Fruit fly (Drosophila melanogaster) whole organism, prepupa: ENCODE results near the gene CG9393.

Experiments
- CG6808 ChIP-seq: fragments of 200-800 bp; sonication (Bioruptor generic); optimal IDR thresholded peaks from 3 replicates; lab custom pipeline; 2017; ENCODE audit warnings: missing biosample characterization, missing genetic modification characterization, mild to moderate bottlenecking, moderate library complexity, missing genetic modification reagents
- CG8319 ChIP-seq: fragments of 200-800 bp; sonication (Bioruptor generic); optimal IDR thresholded peaks from 3 replicates; lab custom pipeline; 2016; ENCODE audit warnings: missing biosample characterization, missing genetic modification characterization
- Ets21C ChIP-seq: fragments of 200-800 bp; sonication (Bioruptor generic); optimal IDR thresholded peaks from 3 replicates; lab custom pipeline; 2016; ENCODE audit warnings: missing biosample characterization, missing genetic modification characterization
- Hr38 ChIP-seq: sonication (Bioruptor generic); optimal IDR thresholded peaks from 2 replicates; lab custom pipeline; 2016; ENCODE audit warnings: missing biosample characterization, missing genetic modification characterization
- Lpt ChIP-seq: fragments of 200-800 bp; sonication (Bioruptor generic); optimal IDR thresholded peaks from 3 replicates; lab custom pipeline; 2016; ENCODE audit warnings: missing biosample characterization, missing genetic modification characterization
- OdsH ChIP-seq: fragments of 200-800 bp; sonication (Bioruptor generic); optimal IDR thresholded peaks from 3 replicates; lab custom pipeline; 2016; ENCODE audit warnings: missing biosample characterization, missing genetic modification characterization
- Smox ChIP-seq: fragments of 200-800 bp; sonication (Bioruptor generic); optimal IDR thresholded peaks from 3 replicates; lab custom pipeline; 2016; ENCODE audit warnings: missing biosample characterization, missing genetic modification characterization
- Sox102F ChIP-seq: fragments of 200-800 bp; sonication (Bioruptor generic); optimal IDR thresholded peaks from 2 replicates; lab custom pipeline; 2016; ENCODE audit warnings: missing biosample characterization, mild to moderate bottlenecking, missing genetic modification characterization
- dac ChIP-seq: fragments of 200-800 bp; sonication (Bioruptor generic); optimal IDR thresholded peaks from 2 replicates; lab custom pipeline; 2017; ENCODE audit warnings: missing biosample characterization, mild to moderate bottlenecking, missing genetic modification characterization
- esn ChIP-seq: fragments of 200-800 bp; sonication (Bioruptor generic); optimal IDR thresholded peaks from 2 replicates; lab custom pipeline; 2016; ENCODE audit warnings: missing biosample characterization, mild to moderate bottlenecking, missing genetic modification characterization, moderate library complexity
- vri ChIP-seq: fragments of 200-800 bp; sonication (Bioruptor generic); optimal IDR thresholded peaks from 3 replicates; lab custom pipeline; 2016; ENCODE audit warnings: missing biosample characterization, mild to moderate bottlenecking, missing genetic modification characterization

DNA sequence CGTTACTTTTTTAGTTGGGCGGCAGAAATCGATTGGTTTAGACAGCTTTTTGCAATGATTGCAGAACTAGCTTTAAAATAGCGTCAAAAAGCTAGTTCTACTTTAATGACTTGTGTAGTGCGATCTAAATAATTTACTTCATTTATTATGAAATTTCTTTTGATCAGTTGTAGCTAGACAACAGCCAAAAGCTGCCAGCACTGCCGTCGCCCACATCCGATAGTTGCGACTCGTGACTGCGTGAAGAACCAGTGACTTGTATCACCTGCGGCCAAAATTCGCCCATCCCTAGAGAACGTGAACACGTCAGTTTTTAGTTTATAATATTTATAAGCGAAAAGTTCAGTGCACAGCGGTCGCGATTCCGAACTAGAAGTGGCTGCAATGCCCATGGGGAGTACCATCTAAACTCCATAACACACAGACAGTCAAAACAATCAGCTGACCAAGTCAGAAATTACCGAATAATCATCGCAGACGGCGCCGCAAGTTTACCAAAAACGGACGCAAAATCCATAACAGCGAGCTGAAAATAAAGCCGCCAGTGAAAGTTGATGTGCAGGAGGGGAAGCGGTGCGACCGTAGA lies 23.3 kb upstream of the CG9393 start, which contains the start of gene P58IPK:
- TF ChIP-seq esn (GFP tag; lab: Kevin White, UChicago) = peak; percentile 61
- TF ChIP-seq Sox102F (GFP tag; lab: Kevin White, UChicago) = no peak
- TF ChIP-seq dac (GFP tag; lab: Kevin White, UChicago) = no peak
- TF ChIP-seq vri (GFP tag; lab: Kevin White, UChicago) = peak; percentile 42
- no peak for TF ChIP-seq Lpt (GFP tag; lab: Kevin White, UChicago)
- peak; percentile 19 for TF ChIP-seq OdsH
- TF ChIP-seq Ets21C (GFP tag; lab: Kevin White, UChicago) = no peak
- TF ChIP-seq CG8319 (GFP tag; lab: Kevin White, UChicago) = no peak
- no peak for TF ChIP-seq Smox (GFP tag; lab: Kevin White, UChicago)
- no peak for TF ChIP-seq CG6808 (GFP tag; lab: Kevin White, UChicago)
- TF ChIP-seq Hr38 (GFP tag; lab: Kevin White, UChicago) = no peak
